Worm (Caenorhabditis elegans) whole organism, L3 larva: Measurements from ENCODE around the gene str-176.

ENCODE experiments used
- R02D3.7 ChIP-seq: fragments of 150-350 bp; optimal IDR thresholded peaks from 2 replicates; lab custom pipeline; 2014; ENCODE audit warnings: missing biosample characterization, missing genetic modification characterization
- ZK546.5 ChIP-seq: sonication (generic microtip); optimal IDR thresholded peaks from 2 replicates; lab custom pipeline; 2017; ENCODE audit warnings: missing biosample characterization, missing genetic modification characterization
- aly-2 ChIP-seq: fragments of 150-350 bp; optimal IDR thresholded peaks from 2 replicates; lab custom pipeline; 2014; ENCODE audit warnings: missing biosample characterization, missing genetic modification characterization
- ama-1 ChIP-seq: fragments of 150-350 bp; optimal IDR thresholded peaks from 2 replicates; lab custom pipeline; 2018
- ceh-16 ChIP-seq: sonication (generic microtip); optimal IDR thresholded peaks from 2 replicates; lab custom pipeline; 2017; ENCODE audit warnings: missing biosample characterization, missing genetic modification characterization
- ceh-28 ChIP-seq: fragments of 150-350 bp; optimal IDR thresholded peaks from 2 replicates; lab custom pipeline; 2014; ENCODE audit warnings: missing biosample characterization, missing genetic modification reagents, missing genetic modification characterization
- ceh-82 ChIP-seq: fragments of 150-350 bp; optimal IDR thresholded peaks from 2 replicates; lab custom pipeline; 2014; ENCODE audit warnings: missing biosample characterization, missing genetic modification characterization
- ceh-9 ChIP-seq: sonication (generic microtip); optimal IDR thresholded peaks from 2 replicates; lab custom pipeline; 2018; ENCODE audit warnings: missing biosample characterization, missing genetic modification characterization
- daf-12 ChIP-seq: fragments of 150-350 bp; optimal IDR thresholded peaks from 2 replicates; lab custom pipeline; 2014; ENCODE audit warnings: missing biosample characterization, missing genetic modification reagents, missing genetic modification characterization
- egl-27 ChIP-seq: sonication (generic microtip); optimal IDR thresholded peaks from 4 replicates; lab custom pipeline; 2017; ENCODE audit warnings: missing biosample characterization, missing genetic modification reagents, missing genetic modification characterization
- egl-5 ChIP-seq: fragments of 150-350 bp; optimal IDR thresholded peaks from 2 replicates; lab custom pipeline; 2017; ENCODE audit warnings: missing biosample characterization, missing genetic modification reagents, missing genetic modification characterization, inconsistent platforms
- elt-1 ChIP-seq: fragments of 150-350 bp; optimal IDR thresholded peaks from 2 replicates; lab custom pipeline; 2014; ENCODE audit warnings: missing biosample characterization, missing genetic modification characterization
- elt-2 ChIP-seq: sonication (generic microtip); optimal IDR thresholded peaks from 2 replicates; lab custom pipeline; 2016; ENCODE audit warnings: missing genetic modification reagents, mild to moderate bottlenecking, missing genetic modification characterization, missing compliant biosample characterization
- elt-3 ChIP-seq, 3 experiments: fragments of 150-350 bp in 1 of 3; sonication (generic microtip) in 2 of 3; optimal IDR thresholded peaks; 2 replicates in 2 of 3; 4 replicates in 1 of 3; lab custom pipeline; 2014 to 2017; ENCODE audit warnings: missing biosample characterization in 3 of 3, missing genetic modification characterization in 3 of 3
- eor-1 ChIP-seq, 2 experiments: fragments of 150-350 bp; optimal IDR thresholded peaks; 2 replicates each; lab custom pipeline; 2014 to 2018; ENCODE audit warnings: missing biosample characterization in 2 of 2, missing genetic modification characterization in 2 of 2
- fkh-10 ChIP-seq: sonication (generic microtip); optimal IDR thresholded peaks from 2 replicates; lab custom pipeline; 2017; ENCODE audit warnings: missing biosample characterization, missing genetic modification reagents, missing genetic modification characterization
- fkh-2 ChIP-seq: fragments of 150-350 bp; optimal IDR thresholded peaks from 2 replicates; lab custom pipeline; 2014; ENCODE audit warnings: missing biosample characterization, missing genetic modification reagents, missing genetic modification characterization
- fos-1 ChIP-seq: fragments of 150-350 bp; optimal IDR thresholded peaks from 2 replicates; lab custom pipeline; 2014; ENCODE audit warnings: missing biosample characterization, missing genetic modification characterization
- hmg-11 ChIP-seq: sonication (generic microtip); optimal IDR thresholded peaks from 2 replicates; lab custom pipeline; 2016; ENCODE audit warnings: missing genetic modification characterization, missing compliant biosample characterization
- jun-1 ChIP-seq: fragments of 150-350 bp; optimal IDR thresholded peaks from 2 replicates; lab custom pipeline; 2014; ENCODE audit warnings: missing biosample characterization, missing genetic modification reagents, missing genetic modification characterization
- lin-15B ChIP-seq: fragments of 150-350 bp; optimal IDR thresholded peaks from 2 replicates; lab custom pipeline; 2014; ENCODE audit warnings: missing biosample characterization, missing genetic modification characterization
- lin-39 ChIP-seq: fragments of 150-350 bp; optimal IDR thresholded peaks from 2 replicates; lab custom pipeline; 2018; ENCODE audit warnings: missing biosample characterization, missing genetic modification reagents, missing genetic modification characterization
- lsy-12 ChIP-seq: sonication (generic microtip); optimal IDR thresholded peaks from 2 replicates; lab custom pipeline; 2016; ENCODE audit warnings: mild to moderate bottlenecking, missing genetic modification characterization, missing compliant biosample characterization
- mdl-1 ChIP-seq: fragments of 150-350 bp; optimal IDR thresholded peaks from 2 replicates; lab custom pipeline; 2014; ENCODE audit warnings: missing biosample characterization, missing genetic modification characterization
- mml-1 ChIP-seq: fragments of 150-350 bp; sonication (generic microtip); optimal IDR thresholded peaks from 3 replicates; lab custom pipeline; 2014; ENCODE audit warnings: missing biosample characterization, missing genetic modification characterization
- nfya-1 ChIP-seq: sonication (generic microtip); optimal IDR thresholded peaks from 2 replicates; lab custom pipeline; 2017; ENCODE audit warnings: missing genetic modification characterization, mild to moderate bottlenecking, missing compliant biosample characterization, antibody characterized with exemption, moderate library complexity; ENCODE audit not compliant: insufficient read depth
- nhr-11 ChIP-seq: fragments of 150-350 bp; optimal IDR thresholded peaks from 2 replicates; lab custom pipeline; 2014; ENCODE audit warnings: missing biosample characterization, missing genetic modification characterization
- nhr-12 ChIP-seq: fragments of 150-350 bp; optimal IDR thresholded peaks from 2 replicates; lab custom pipeline; 2014; ENCODE audit warnings: missing biosample characterization, missing genetic modification characterization
- nhr-23 ChIP-seq: fragments of 150-350 bp; optimal IDR thresholded peaks from 2 replicates; lab custom pipeline; 2014; ENCODE audit warnings: missing biosample characterization, missing genetic modification reagents, missing genetic modification characterization
- nhr-237 ChIP-seq: fragments of 150-350 bp; optimal IDR thresholded peaks from 2 replicates; lab custom pipeline; 2014; ENCODE audit warnings: missing biosample characterization, missing genetic modification characterization
- nhr-25 ChIP-seq: sonication (generic microtip); optimal IDR thresholded peaks from 2 replicates; lab custom pipeline; 2017; ENCODE audit warnings: missing biosample characterization, missing genetic modification characterization
- nhr-28 ChIP-seq: fragments of 150-350 bp; optimal IDR thresholded peaks from 2 replicates; lab custom pipeline; 2014; ENCODE audit warnings: missing biosample characterization, missing genetic modification characterization
- nhr-43 ChIP-seq: sonication (generic microtip); optimal IDR thresholded peaks from 2 replicates; lab custom pipeline; 2016; ENCODE audit warnings: mild to moderate bottlenecking, missing genetic modification characterization, missing compliant biosample characterization; ENCODE audit not compliant: poor library complexity, severe bottlenecking
- nhr-67 ChIP-seq: fragments of 150-350 bp; optimal IDR thresholded peaks from 2 replicates; lab custom pipeline; 2014; ENCODE audit warnings: missing biosample characterization, missing genetic modification characterization
- nhr-76 ChIP-seq: fragments of 150-350 bp; sonication (generic microtip); optimal IDR thresholded peaks from 5 replicates; lab custom pipeline; 2014; ENCODE audit warnings: missing biosample characterization, missing genetic modification characterization
- nhr-77 ChIP-seq: fragments of 150-350 bp; optimal IDR thresholded peaks from 2 replicates; lab custom pipeline; 2014; ENCODE audit warnings: missing biosample characterization, missing genetic modification characterization
- pha-4 ChIP-seq: fragments of 150-350 bp; optimal IDR thresholded peaks from 2 replicates; lab custom pipeline; 2014; ENCODE audit warnings: missing biosample characterization, missing genetic modification reagents, missing genetic modification characterization
- pqm-1 ChIP-seq: fragments of 150-350 bp; optimal IDR thresholded peaks from 2 replicates; lab custom pipeline; 2017; ENCODE audit warnings: missing biosample characterization, missing genetic modification characterization, inconsistent platforms
- sea-2 ChIP-seq: fragments of 150-350 bp; sonication (generic microtip); optimal IDR thresholded peaks from 4 replicates; lab custom pipeline; 2014; ENCODE audit warnings: missing biosample characterization, missing genetic modification reagents, missing genetic modification characterization
- skn-1 ChIP-seq: fragments of 150-350 bp; optimal IDR thresholded peaks from 2 replicates; lab custom pipeline; 2014; ENCODE audit warnings: missing biosample characterization, missing genetic modification characterization
- snpc-4 ChIP-seq: fragments of 150-350 bp; optimal IDR thresholded peaks from 2 replicates; lab custom pipeline; 2014; ENCODE audit warnings: missing biosample characterization, missing genetic modification characterization
- tbx-2 ChIP-seq: sonication (generic microtip); optimal IDR thresholded peaks from 2 replicates; lab custom pipeline; 2016; ENCODE audit warnings: mild to moderate bottlenecking, missing genetic modification characterization, missing compliant biosample characterization
- unc-39 ChIP-seq: sonication (generic microtip); optimal IDR thresholded peaks from 4 replicates; lab custom pipeline; 2017; ENCODE audit warnings: missing biosample characterization, missing genetic modification characterization
- unc-62 ChIP-seq: fragments of 150-350 bp; sonication (generic microtip); optimal IDR thresholded peaks from 4 replicates; lab custom pipeline; 2014; ENCODE audit warnings: missing biosample characterization, missing genetic modification reagents, missing genetic modification characterization
- zag-1 ChIP-seq: fragments of 150-350 bp; optimal IDR thresholded peaks from 2 replicates; lab custom pipeline; 2014; ENCODE audit warnings: missing biosample characterization, missing genetic modification characterization
- ztf-11 ChIP-seq: fragments of 150-350 bp; optimal IDR thresholded peaks from 2 replicates; lab custom pipeline; 2014; ENCODE audit warnings: missing biosample characterization, missing genetic modification characterization
- ztf-4 ChIP-seq: fragments of 150-350 bp; optimal IDR thresholded peaks from 2 replicates; lab custom pipeline; 2014; ENCODE audit warnings: missing biosample characterization, missing genetic modification characterization

str-176 gene

ce11 chrIV:8428492-8428891, 35.1 kb downstream of the str-176 start:
- TF ChIP-seq hmg-11 (tag; lab: Kevin White, UChicago) (peak; percentile 84), lin-39 (tag; lab: Kevin White, UChicago) (peak; percentile 51), zag-1 (tag; lab: Kevin White, UChicago) (no peak), ceh-9 (no peak), eor-1 (tag; optimal IDR thresholded peaks at IDR 0.05; lab: Kevin White, UChicago) (no peak), pha-4 (tag; lab: Kevin White, UChicago) (peak; percentile 67), unc-62 (GFP tag; lab: Kevin White, UChicago) (peak; percentile 43), ztf-11 (no peak), lsy-12 (peak; percentile 90), snpc-4 (tag; lab: Kevin White, UChicago) (peak; percentile 99), unc-39 (tag; lab: Kevin White, UChicago) (no peak), nhr-67 (tag; lab: Kevin White, UChicago) (no peak), nfya-1 (tag; lab: Kevin White, UChicago) (peak; percentile 85), jun-1 (tag; lab: Kevin White, UChicago) (no peak), nhr-25 (peak; percentile 78), nhr-43 (peak; percentile 76), elt-3 (tag; optimal IDR thresholded peaks at IDR 0.05; lab: Kevin White, UChicago) (peak in 1 of 3 experiments; percentile 32), egl-5 (no peak), ceh-28 (tag; lab: Kevin White, UChicago) (peak; percentile 54), nhr-237 (no peak), nhr-23 (tag; lab: Kevin White, UChicago) (peak; percentile 60), lin-15B (tag; lab: Kevin White, UChicago) (peak; percentile 70), mdl-1 (no peak), pqm-1 (tag; lab: Kevin White, UChicago) (peak; percentile 46), fkh-2 (tag; lab: Kevin White, UChicago) (peak; percentile 38), ama-1 (lab: Kevin White, UChicago) (peak; percentile 97), tbx-2 (tag; lab: Kevin White, UChicago) (peak; percentile 85), ZK546.5 (no peak), skn-1 (tag; lab: Kevin White, UChicago) (no peak), elt-1 (no peak), mml-1 (tag; lab: Kevin White, UChicago) (no peak), ceh-16 (tag; lab: Kevin White, UChicago) (no peak), nhr-11 (tag; lab: Kevin White, UChicago) (no peak), fkh-10 (GFP tag; lab: Kevin White, UChicago) (no peak), egl-27 (tag; lab: Kevin White, UChicago) (no peak), fos-1 (tag; lab: Kevin White, UChicago) (peak; percentile 54), aly-2 (no peak), R02D3.7 (tag; lab: Kevin White, UChicago) (peak; percentile 38), elt-2 (tag; lab: Kevin White, UChicago) (peak; percentile 71), sea-2 (no peak), nhr-28 (no peak), ztf-4 (peak; percentile 5), ceh-82 (tag; lab: Kevin White, UChicago) (peak; percentile 16), nhr-12 (tag; lab: Kevin White, UChicago) (no peak), nhr-76 (tag; lab: Kevin White, UChicago) (no peak), daf-12 (tag; lab: Kevin White, UChicago) (no peak), nhr-77 (peak; percentile 53)

- TF ChIP-seq egl-5: no peak
- TF ChIP-seq egl-27 (tag; lab: Kevin White, UChicago): no peak
- no peak for TF ChIP-seq lin-39 (tag; lab: Kevin White, UChicago)
- TF ChIP-seq ceh-28 (tag; lab: Kevin White, UChicago): no peak
- TF ChIP-seq ama-1 (lab: Kevin White, UChicago): no peak
- no peak for TF ChIP-seq nhr-23 (tag; lab: Kevin White, UChicago)
- no peak for TF ChIP-seq elt-2 (tag; lab: Kevin White, UChicago)
- TF ChIP-seq nhr-25: no peak
- TF ChIP-seq ceh-9: no peak
- TF ChIP-seq, all 47 proteins: peak for 0
Observed at ce11 chrIV:8426537-8426936, 37.1 kb downstream of the str-176 start, which contains the start of the genes T26A8.3 and tmem-231. T26A8.3 (minus strand) TSS chrIV:8426637. tmem-231 (plus strand) TSS chrIV:8426785.
